Worm (Caenorhabditis elegans) whole organism, L2 larva: ENCODE data around the gene D1086.8.
"Not testable (repeated sequence)": the region's sequence is repeated elsewhere in the genome, so short reads cannot be mapped to it uniquely, and the experiment has no call there.

ENCODE experiments used
- C34F6.9 ChIP-seq: fragments of 150-350 bp; optimal IDR thresholded peaks from 2 replicates; lab custom pipeline; 2014; ENCODE audit warnings: missing biosample characterization, missing genetic modification characterization
- F13H6.1 ChIP-seq: sonication (generic microtip); optimal IDR thresholded peaks from 2 replicates; lab custom pipeline; 2016; ENCODE audit warnings: missing genetic modification characterization, missing compliant biosample characterization
- R02D3.7 ChIP-seq: fragments of 150-350 bp; optimal IDR thresholded peaks from 2 replicates; lab custom pipeline; 2014; ENCODE audit warnings: missing biosample characterization, missing genetic modification characterization
- Y55F3AM.14 ChIP-seq: fragments of 200-800 bp; sonication (Bioruptor generic); optimal IDR thresholded peaks from 2 replicates; lab custom pipeline; 2018; ENCODE audit warnings: mild to moderate bottlenecking, missing genetic modification characterization, missing compliant biosample characterization
- ZK546.5 ChIP-seq: sonication (generic microtip); optimal IDR thresholded peaks from 2 replicates; lab custom pipeline; 2017; ENCODE audit warnings: missing biosample characterization, missing genetic modification characterization
- alr-1 ChIP-seq: fragments of 150-350 bp; optimal IDR thresholded peaks from 2 replicates; lab custom pipeline; 2014; ENCODE audit warnings: missing biosample characterization, missing genetic modification characterization
- aly-2 ChIP-seq: fragments of 150-350 bp; optimal IDR thresholded peaks from 2 replicates; lab custom pipeline; 2014; ENCODE audit warnings: missing biosample characterization, missing genetic modification characterization
- ama-1 ChIP-seq: fragments of 150-350 bp; optimal IDR thresholded peaks from 2 replicates; lab custom pipeline; 2018; ENCODE audit warnings: inconsistent platforms
- blmp-1 ChIP-seq: sonication (generic microtip); optimal IDR thresholded peaks from 2 replicates; lab custom pipeline; 2017; ENCODE audit warnings: missing genetic modification characterization, mild to moderate bottlenecking, missing compliant biosample characterization, antibody characterized with exemption, moderate library complexity; ENCODE audit not compliant: insufficient read depth
- ceh-16 ChIP-seq: fragments of 150-350 bp; optimal IDR thresholded peaks from 2 replicates; lab custom pipeline; 2014; ENCODE audit warnings: missing biosample characterization, missing genetic modification characterization
- ceh-82 ChIP-seq: fragments of 150-350 bp; optimal IDR thresholded peaks from 2 replicates; lab custom pipeline; 2014; ENCODE audit warnings: missing biosample characterization, missing genetic modification characterization
- crh-2 ChIP-seq: sonication (generic microtip); optimal IDR thresholded peaks from 2 replicates; lab custom pipeline; 2017; ENCODE audit warnings: missing biosample characterization, missing genetic modification characterization
- dmd-4 ChIP-seq: sonication (generic microtip); optimal IDR thresholded peaks from 2 replicates; lab custom pipeline; 2017; ENCODE audit warnings: missing biosample characterization, missing genetic modification characterization
- egl-27 ChIP-seq: sonication (generic microtip); optimal IDR thresholded peaks from 3 replicates; lab custom pipeline; 2017; ENCODE audit warnings: missing biosample characterization, missing genetic modification reagents, missing genetic modification characterization
- elt-1 ChIP-seq: fragments of 150-350 bp; optimal IDR thresholded peaks from 2 replicates; lab custom pipeline; 2014; ENCODE audit warnings: missing biosample characterization, missing genetic modification characterization
- elt-3 ChIP-seq: sonication (generic microtip); optimal IDR thresholded peaks from 2 replicates; lab custom pipeline; 2017; ENCODE audit warnings: missing biosample characterization, missing genetic modification characterization
- fos-1 ChIP-seq: fragments of 150-350 bp; optimal IDR thresholded peaks from 2 replicates; lab custom pipeline; 2014; ENCODE audit warnings: missing biosample characterization, missing genetic modification characterization
- gmeb-1 ChIP-seq: fragments of 150-350 bp; optimal IDR thresholded peaks from 2 replicates; lab custom pipeline; 2014; ENCODE audit warnings: missing biosample characterization, missing genetic modification characterization
- lin-11 ChIP-seq: fragments of 150-350 bp; sonication (generic microtip); optimal IDR thresholded peaks from 2 replicates; lab custom pipeline; 2014; ENCODE audit warnings: missing biosample characterization, missing genetic modification characterization, inconsistent platforms, mixed read lengths
- lin-13 ChIP-seq: fragments of 150-350 bp; optimal IDR thresholded peaks from 2 replicates; lab custom pipeline; 2014; ENCODE audit warnings: missing biosample characterization, missing genetic modification reagents, missing genetic modification characterization
- lin-39 ChIP-seq: fragments of 150-350 bp; optimal IDR thresholded peaks from 2 replicates; lab custom pipeline; 2014; ENCODE audit warnings: missing biosample characterization, missing genetic modification reagents, missing genetic modification characterization
- lsy-2 ChIP-seq, 2 experiments: fragments of 150-350 bp in 1 of 2; sonication (generic microtip) in 1 of 2; optimal IDR thresholded peaks; 2 replicates each; lab custom pipeline; 2014 to 2017; ENCODE audit warnings: missing biosample characterization in 2 of 2, missing genetic modification characterization in 2 of 2
- mab-5 ChIP-seq: fragments of 150-350 bp; optimal IDR thresholded peaks from 2 replicates; lab custom pipeline; 2014; ENCODE audit warnings: missing biosample characterization, missing genetic modification characterization
- mbf-1 ChIP-seq: sonication (generic microtip); optimal IDR thresholded peaks from 2 replicates; lab custom pipeline; 2017; ENCODE audit warnings: missing biosample characterization, missing genetic modification characterization
- mdl-1 ChIP-seq, 2 experiments: fragments of 150-350 bp in 1 of 2; sonication (generic microtip) in 1 of 2; optimal IDR thresholded peaks; 2 replicates each; lab custom pipeline; 2017; ENCODE audit warnings: missing biosample characterization in 2 of 2, missing genetic modification characterization in 2 of 2
- nhr-10 ChIP-seq: sonication (generic microtip); optimal IDR thresholded peaks from 2 replicates; lab custom pipeline; 2017; ENCODE audit warnings: missing biosample characterization, missing genetic modification characterization
- nhr-11 ChIP-seq: fragments of 150-350 bp; optimal IDR thresholded peaks from 2 replicates; lab custom pipeline; 2014; ENCODE audit warnings: missing biosample characterization, missing genetic modification characterization
- nhr-12 ChIP-seq: fragments of 150-350 bp; optimal IDR thresholded peaks from 2 replicates; lab custom pipeline; 2014; ENCODE audit warnings: missing biosample characterization, missing genetic modification characterization
- nhr-129 ChIP-seq: fragments of 150-350 bp; optimal IDR thresholded peaks from 2 replicates; lab custom pipeline; 2014; ENCODE audit warnings: missing biosample characterization, missing genetic modification characterization
- nhr-21 ChIP-seq: fragments of 150-350 bp; optimal IDR thresholded peaks from 2 replicates; lab custom pipeline; 2014; ENCODE audit warnings: missing biosample characterization, missing genetic modification characterization
- nhr-23 ChIP-seq: fragments of 150-350 bp; optimal IDR thresholded peaks from 2 replicates; lab custom pipeline; 2014; ENCODE audit warnings: missing biosample characterization, missing genetic modification reagents, missing genetic modification characterization
- nhr-237 ChIP-seq: fragments of 150-350 bp; optimal IDR thresholded peaks from 2 replicates; lab custom pipeline; 2014; ENCODE audit warnings: missing biosample characterization, missing genetic modification characterization
- nhr-25 ChIP-seq: fragments of 150-350 bp; sonication (generic microtip); optimal IDR thresholded peaks from 3 replicates; lab custom pipeline; 2014; ENCODE audit warnings: missing biosample characterization, missing genetic modification characterization
- nhr-6 ChIP-seq: fragments of 150-350 bp; optimal IDR thresholded peaks from 2 replicates; lab custom pipeline; 2014; ENCODE audit warnings: missing biosample characterization, missing genetic modification characterization
- nhr-77 ChIP-seq: fragments of 150-350 bp; optimal IDR thresholded peaks from 2 replicates; lab custom pipeline; 2014; ENCODE audit warnings: missing biosample characterization, missing genetic modification characterization
- peb-1 ChIP-seq: fragments of 150-350 bp; optimal IDR thresholded peaks from 2 replicates; lab custom pipeline; 2014; ENCODE audit warnings: missing biosample characterization, missing genetic modification characterization
- sem-4 ChIP-seq: fragments of 150-350 bp; optimal IDR thresholded peaks from 2 replicates; lab custom pipeline; 2014; ENCODE audit warnings: missing biosample characterization, missing genetic modification reagents, missing genetic modification characterization
- skn-1 ChIP-seq: sonication (generic microtip); optimal IDR thresholded peaks from 2 replicates; lab custom pipeline; 2017; ENCODE audit warnings: missing biosample characterization, missing genetic modification characterization
- sma-3 ChIP-seq: sonication (generic microtip); optimal IDR thresholded peaks from 2 replicates; lab custom pipeline; 2016; ENCODE audit warnings: missing genetic modification reagents, missing genetic modification characterization, missing compliant biosample characterization
- sma-9 ChIP-seq, 2 experiments: fragments of 150-350 bp in 1 of 2; sonication (generic microtip) in 1 of 2; optimal IDR thresholded peaks; 2 replicates each; lab custom pipeline; 2014 to 2016; ENCODE audit warnings: missing genetic modification characterization in 2 of 2, mild to moderate bottlenecking in 1 of 2, missing biosample characterization in 1 of 2, missing compliant biosample characterization in 1 of 2, missing genetic modification reagents in 1 of 2, moderate library complexity in 1 of 2
- snpc-4 ChIP-seq: fragments of 150-350 bp; optimal IDR thresholded peaks from 2 replicates; lab custom pipeline; 2014; ENCODE audit warnings: missing biosample characterization, missing genetic modification characterization
- unc-39 ChIP-seq: fragments of 150-350 bp; optimal IDR thresholded peaks from 2 replicates; lab custom pipeline; 2014; ENCODE audit warnings: missing biosample characterization, missing genetic modification characterization
- unc-55 ChIP-seq: fragments of 150-350 bp; sonication (generic microtip); optimal IDR thresholded peaks from 3 replicates; lab custom pipeline; 2014; ENCODE audit warnings: missing biosample characterization, missing genetic modification reagents, missing genetic modification characterization
- unc-62 ChIP-seq: fragments of 150-350 bp; optimal IDR thresholded peaks from 2 replicates; lab custom pipeline; 2014; ENCODE audit warnings: missing biosample characterization, missing genetic modification reagents, missing genetic modification characterization
- zag-1 ChIP-seq: fragments of 150-350 bp; optimal IDR thresholded peaks from 2 replicates; lab custom pipeline; 2014; ENCODE audit warnings: missing biosample characterization, missing genetic modification characterization
- ztf-1 ChIP-seq: fragments of 200-800 bp; sonication (Bioruptor generic); conservative IDR thresholded peaks from 2 replicates; pipeline ENCODE4 v1.3.6; 2022; ENCODE audit warnings: missing genetic modification characterization, missing compliant biosample characterization
- ztf-11 ChIP-seq: sonication (generic microtip); optimal IDR thresholded peaks from 2 replicates; lab custom pipeline; 2017; ENCODE audit warnings: missing biosample characterization, missing genetic modification characterization
- ztf-4 ChIP-seq: fragments of 150-350 bp; optimal IDR thresholded peaks from 2 replicates; lab custom pipeline; 2014; ENCODE audit warnings: missing biosample characterization, missing genetic modification characterization

Gene D1086.8

DNA sequence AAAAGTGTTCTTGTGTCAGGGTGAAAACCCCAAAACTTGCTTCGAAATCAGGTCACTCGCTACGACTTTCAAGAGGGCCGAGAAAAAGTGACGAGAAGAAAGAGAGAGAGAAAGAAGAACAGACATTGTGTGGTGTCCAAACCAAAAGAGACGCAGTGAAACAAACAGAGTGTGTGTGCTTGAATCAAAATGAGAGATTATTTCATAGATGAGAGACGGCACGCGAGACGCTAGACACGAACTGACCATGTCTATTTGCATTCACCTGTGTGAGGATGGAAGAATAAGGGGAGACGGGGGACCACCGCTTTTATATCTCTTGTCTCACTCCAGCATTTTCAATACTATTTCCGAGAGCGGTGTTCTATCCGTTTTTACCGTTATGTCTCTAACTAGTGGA, 42.2 kb downstream of the D1086.8 start (continued):
- no peak for TF ChIP-seq ztf-11 (tag; lab: Kevin White, UChicago)

DNA sequence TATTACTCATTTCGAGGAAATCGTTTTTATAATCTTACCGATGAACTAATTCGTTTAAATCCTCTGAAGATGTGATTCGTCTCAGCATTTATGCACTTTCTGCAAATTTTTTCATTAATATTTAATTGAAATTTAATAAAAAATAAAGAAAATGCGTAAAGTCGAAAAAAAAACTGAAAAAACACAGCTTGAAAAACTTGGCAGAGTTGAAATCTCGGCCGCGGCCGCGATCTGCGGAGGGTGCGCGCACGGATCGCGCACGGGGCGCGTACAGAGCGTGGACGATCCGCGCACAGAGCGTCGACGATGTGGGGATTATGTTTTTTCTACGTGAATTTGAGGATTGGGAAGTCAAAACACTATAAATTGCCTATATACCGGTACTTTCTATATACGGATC, 43.9 kb downstream of the D1086.8 start, which contains the start of gene AH10.4:
Gene AH10.4, minus strand, starts transcription at position 101 of the 400 bp plus-strand sequence.
- TF ChIP-seq egl-27; blmp-1 (tag; lab: Kevin White, UChicago); ceh-82 (tag; lab: Kevin White, UChicago): not testable (repeated sequence)

DNA sequence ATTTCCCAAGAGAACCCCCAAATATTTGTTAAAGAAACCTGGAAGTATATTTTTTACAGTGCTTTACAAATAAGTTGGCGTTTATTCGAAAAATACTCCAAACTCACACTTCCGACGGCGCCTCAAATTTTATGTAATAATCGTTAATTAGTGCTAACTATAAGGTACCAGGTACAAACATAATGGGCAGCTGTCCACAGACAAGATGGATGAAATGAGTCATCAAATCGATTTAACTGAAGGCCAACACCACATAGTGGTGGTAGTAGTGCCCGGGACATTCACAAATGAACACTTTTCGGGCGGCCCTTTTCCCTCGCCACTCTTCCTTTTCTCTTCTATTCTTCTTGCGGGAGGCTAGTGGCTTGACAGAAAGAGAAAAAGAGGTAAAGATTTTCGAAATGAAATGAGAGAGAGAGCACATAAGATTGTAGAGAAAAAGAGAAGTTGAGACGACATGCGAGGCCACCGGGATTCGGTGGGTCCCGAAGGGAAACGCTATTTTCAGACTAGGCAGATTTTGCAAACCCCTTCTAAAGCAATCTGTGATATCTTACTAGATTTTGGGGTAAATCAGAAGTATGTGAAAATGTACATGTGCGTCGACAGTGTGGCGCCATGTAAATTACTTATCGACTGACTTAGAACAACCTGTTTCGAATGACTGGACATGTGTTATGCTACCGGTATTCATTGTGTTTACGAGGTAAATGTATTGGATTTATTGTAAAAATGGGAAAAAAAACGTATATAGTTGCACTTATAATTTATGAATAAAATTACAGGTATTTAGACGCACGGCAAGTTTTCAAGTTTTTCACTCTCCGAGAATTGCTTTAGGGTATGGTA, 45.6 kb downstream of the D1086.8 start:
- no peak for TF ChIP-seq gmeb-1 (tag; lab: Kevin White, UChicago)
- no peak for TF ChIP-seq nhr-21 (tag; lab: Kevin White, UChicago)
- no peak for TF ChIP-seq nhr-10 (tag; lab: Kevin White, UChicago)
- TF ChIP-seq crh-2 (tag; lab: Kevin White, UChicago) = no peak
- TF ChIP-seq zag-1 (tag; lab: Kevin White, UChicago) = no peak
- TF ChIP-seq nhr-11 (tag; lab: Kevin White, UChicago) = no peak
- no peak for TF ChIP-seq mab-5 (tag; lab: Kevin White, UChicago)
- peak; percentile 11 for TF ChIP-seq sma-9 (GFP tag; optimal IDR thresholded peaks at IDR 0.05; lab: Kevin White, UChicago)
- no peak for TF ChIP-seq sma-9 (tag; optimal IDR thresholded peaks at IDR 0.05; lab: Kevin White, UChicago)
- no peak for TF ChIP-seq mbf-1
- TF ChIP-seq nhr-77 (tag; lab: Kevin White, UChicago) = no peak
- TF ChIP-seq elt-3 (tag; lab: Kevin White, UChicago) = no peak
- TF ChIP-seq lsy-2 (tag; optimal IDR thresholded peaks at IDR 0.05; lab: Kevin White, UChicago) = peak in 1 of 2 experiments; percentile 16
- no peak for TF ChIP-seq elt-1 (tag; lab: Kevin White, UChicago)
- TF ChIP-seq lin-13 (GFP tag; lab: Kevin White, UChicago) = no peak
- TF ChIP-seq ztf-11 (tag; lab: Kevin White, UChicago) = no peak
- TF ChIP-seq unc-62 (GFP tag; lab: Kevin White, UChicago) = no peak
- peak; percentile 34 for TF ChIP-seq sma-3 (GFP tag; lab: Kevin White, UChicago)
- TF ChIP-seq F13H6.1 (tag; lab: Kevin White, UChicago) = no peak
- no peak for TF ChIP-seq peb-1
- TF ChIP-seq nhr-6 (tag; lab: Kevin White, UChicago) = no peak
- no peak for TF ChIP-seq snpc-4 (tag; lab: Kevin White, UChicago)
- no peak for TF ChIP-seq mdl-1 (tag; optimal IDR thresholded peaks at IDR 0.05; lab: Kevin White, UChicago)
- TF ChIP-seq ZK546.5 (tag; lab: Kevin White, UChicago) = no peak
- no peak for TF ChIP-seq ama-1 (lab: Kevin White, UChicago)
- TF ChIP-seq blmp-1 (tag; lab: Kevin White, UChicago) = peak; percentile 19
- TF ChIP-seq lin-11 = no peak
- no peak for TF ChIP-seq sem-4 (tag; lab: Kevin White, UChicago)
- no peak for TF ChIP-seq aly-2 (tag; lab: Kevin White, UChicago)
- no peak for TF ChIP-seq lin-39 (tag; lab: Kevin White, UChicago)
- TF ChIP-seq ztf-4 = no peak
- no peak for TF ChIP-seq nhr-237
- no peak for TF ChIP-seq unc-55 (GFP tag; lab: Kevin White, UChicago)
- TF ChIP-seq ceh-82 (tag; lab: Kevin White, UChicago) = no peak
- no peak for TF ChIP-seq skn-1 (tag; lab: Kevin White, UChicago)
- no peak for TF ChIP-seq nhr-23 (tag; lab: Kevin White, UChicago)
- TF ChIP-seq alr-1 (tag; lab: Kevin White, UChicago) = no peak
- no peak for TF ChIP-seq Y55F3AM.14 (GFP tag; lab: Kevin White, UChicago)
- no peak for TF ChIP-seq ceh-16
- peak; percentile 46 for TF ChIP-seq C34F6.9
- TF ChIP-seq dmd-4 (tag; lab: Kevin White, UChicago) = no peak
- TF ChIP-seq nhr-12 (tag; lab: Kevin White, UChicago) = no peak
- TF ChIP-seq unc-39 = no peak
- TF ChIP-seq ztf-1 (GFP tag; lab: Robert Waterston, UW) = no peak
- TF ChIP-seq nhr-25 (tag; lab: Kevin White, UChicago) = peak; percentile 10
- TF ChIP-seq R02D3.7 (tag; lab: Kevin White, UChicago) = no peak
- no peak for TF ChIP-seq egl-27
- TF ChIP-seq nhr-129 (tag; lab: Kevin White, UChicago) = peak; percentile 53
- peak; percentile 36 for TF ChIP-seq fos-1 (tag; lab: Kevin White, UChicago)
